Worm (Caenorhabditis elegans): ENCODE data around the gene mrps-9.

DNA sequence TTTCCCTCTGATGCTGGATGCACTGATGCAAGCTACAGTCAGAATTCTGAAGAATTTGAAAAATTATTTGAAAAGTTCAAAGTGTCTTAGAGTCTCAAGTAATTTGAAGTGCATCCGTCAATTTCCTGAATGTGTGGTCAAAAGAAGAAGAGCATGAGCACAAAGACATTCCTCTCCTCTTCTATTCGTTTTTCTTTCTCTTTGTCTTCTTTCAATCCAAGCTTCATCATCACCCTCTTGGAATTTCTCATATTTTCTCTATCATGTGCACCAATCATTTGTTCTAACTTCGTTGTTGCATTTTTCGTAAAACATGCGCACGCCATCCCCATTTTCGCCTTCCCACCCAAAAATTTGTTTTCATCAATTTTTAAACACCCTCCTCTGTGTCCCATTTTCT, 20.1 kb downstream of the mrps-9 start:
- TF ChIP-seq tlp-1 (tag; optimal IDR thresholded peaks at IDR 0.05) (no peak), ceh-88 (GFP tag; IDR thresholded peaks at IDR 0.05) (no peak), nhr-71 (tag; optimal IDR thresholded peaks at IDR 0.05) (no peak), nhr-84 (tag; optimal IDR thresholded peaks at IDR 0.05) (no peak), fkh-8 (tag; optimal IDR thresholded peaks at IDR 0.05) (no peak), mep-1 (tag; optimal IDR thresholded peaks at IDR 0.05) (no peak), aha-1 (tag; optimal IDR thresholded peaks at IDR 0.05) (no peak)
